Worm (Caenorhabditis elegans) whole organism, young adult: ENCODE results near the gene D1046.18.

Experiments
- B0261.1 ChIP-seq: sonication (generic microtip); optimal IDR thresholded peaks from 2 replicates; lab custom pipeline; 2016; ENCODE audit warnings: mild to moderate bottlenecking, missing genetic modification characterization, moderate library complexity, missing compliant biosample characterization
- C17E4.6 ChIP-seq: fragments of 200-800 bp; sonication (Bioruptor generic); IDR thresholded peaks from 2 replicates; pipeline ENCODE4 v1.3.6; 2022; ENCODE audit warnings: missing genetic modification reagents, missing genetic modification characterization, missing compliant biosample characterization
- D2030.7 ChIP-seq: fragments of 200-800 bp; sonication (Bioruptor generic); IDR thresholded peaks from 2 replicates; pipeline ENCODE4 v1.3.6; 2022; ENCODE audit warnings: missing genetic modification reagents, missing genetic modification characterization, missing compliant biosample characterization
- F23B12.7 ChIP-seq: sonication (generic microtip); optimal IDR thresholded peaks from 2 replicates; lab custom pipeline; 2017; ENCODE audit warnings: missing genetic modification characterization, mild to moderate bottlenecking, missing compliant biosample characterization, antibody characterized with exemption, moderate library complexity; ENCODE audit not compliant: insufficient read depth
- F33H1.4 ChIP-seq: fragments of 200-800 bp; sonication (Bioruptor generic); IDR thresholded peaks from 2 replicates; pipeline ENCODE4 v1.3.6; 2022; ENCODE audit warnings: missing genetic modification reagents, missing genetic modification characterization, missing compliant biosample characterization
- F49E8.2 ChIP-seq: sonication (generic microtip); optimal IDR thresholded peaks from 3 replicates; lab custom pipeline; 2017; ENCODE audit warnings: missing genetic modification characterization, mild to moderate bottlenecking, missing compliant biosample characterization, antibody characterized with exemption, moderate library complexity; ENCODE audit not compliant: insufficient read depth
- Y53G8AR.9 ChIP-seq: fragments of 200-800 bp; sonication (Bioruptor generic); conservative IDR thresholded peaks from 2 replicates; pipeline ENCODE4 v1.3.6; 2022; ENCODE audit warnings: missing genetic modification reagents, missing genetic modification characterization, missing compliant biosample characterization
- attf-3 ChIP-seq: fragments of 200-800 bp; sonication (Bioruptor generic); conservative IDR thresholded peaks from 2 replicates; pipeline ENCODE4 v1.3.6; 2022; ENCODE audit warnings: missing genetic modification reagents, missing genetic modification characterization, missing compliant biosample characterization
- ccch-3 ChIP-seq: fragments of 200-800 bp; sonication (Bioruptor generic); optimal IDR thresholded peaks from 2 replicates; lab custom pipeline; 2018; ENCODE audit warnings: mild to moderate bottlenecking, missing genetic modification characterization, missing compliant biosample characterization
- ceh-27 ChIP-seq: fragments of 200-800 bp; sonication (Bioruptor generic); optimal IDR thresholded peaks from 2 replicates; lab custom pipeline; 2018; ENCODE audit warnings: mild to moderate bottlenecking, missing genetic modification characterization, moderate library complexity, missing compliant biosample characterization
- ceh-40 ChIP-seq: fragments of 200-800 bp; sonication (Bioruptor generic); IDR thresholded peaks from 2 replicates; pipeline ENCODE4 v1.3.6; 2022; ENCODE audit warnings: missing genetic modification characterization, missing compliant biosample characterization
- ceh-58 ChIP-seq: fragments of 200-800 bp; sonication (Bioruptor generic); IDR thresholded peaks from 2 replicates; pipeline ENCODE4 v1.3.6; 2022; ENCODE audit warnings: missing genetic modification characterization, missing compliant biosample characterization
- dox-1 ChIP-seq: fragments of 200-800 bp; sonication (Bioruptor generic); IDR thresholded peaks from 2 replicates; pipeline ENCODE4 v1.3.6; 2022; ENCODE audit warnings: missing genetic modification reagents, missing genetic modification characterization, missing compliant biosample characterization
- efl-1 ChIP-seq: fragments of 150-350 bp; optimal IDR thresholded peaks from 2 replicates; lab custom pipeline; 2014; ENCODE audit warnings: missing biosample characterization, missing genetic modification reagents, missing genetic modification characterization
- egl-44 ChIP-seq: fragments of 200-800 bp; sonication (Bioruptor generic); IDR thresholded peaks from 2 replicates; pipeline ENCODE4 v1.3.6; 2022; ENCODE audit warnings: missing genetic modification reagents, missing genetic modification characterization, missing compliant biosample characterization
- egrh-3 ChIP-seq: fragments of 200-800 bp; sonication (Bioruptor generic); IDR thresholded peaks from 2 replicates; pipeline ENCODE4 v1.3.6; 2022; ENCODE audit warnings: missing genetic modification reagents, missing genetic modification characterization, missing compliant biosample characterization
- ets-4 ChIP-seq: fragments of 200-800 bp; sonication (Bioruptor generic); optimal IDR thresholded peaks from 2 replicates; lab custom pipeline; 2018; ENCODE audit warnings: mild to moderate bottlenecking, missing genetic modification characterization, missing compliant biosample characterization
- gei-17 ChIP-seq: fragments of 200-800 bp; sonication (Bioruptor generic); optimal IDR thresholded peaks from 2 replicates; lab custom pipeline; 2018; ENCODE audit warnings: mild to moderate bottlenecking, missing genetic modification characterization, missing compliant biosample characterization
- hlh-12 ChIP-seq: sonication (generic microtip); optimal IDR thresholded peaks from 2 replicates; lab custom pipeline; 2016; ENCODE audit warnings: missing genetic modification characterization, missing compliant biosample characterization
- hmg-1.2 ChIP-seq: fragments of 200-800 bp; sonication (Bioruptor generic); IDR thresholded peaks from 2 replicates; pipeline ENCODE4 v1.3.6; 2022; ENCODE audit warnings: missing genetic modification reagents, missing genetic modification characterization, missing compliant biosample characterization
- hrde-1 ChIP-seq: sonication (generic microtip); optimal IDR thresholded peaks from 2 replicates; lab custom pipeline; 2016; ENCODE audit warnings: missing genetic modification characterization, mild to moderate bottlenecking, missing compliant biosample characterization, moderate library complexity, missing genotype, missing genetic modification reagents, borderline replicate concordance
- hsf-1 ChIP-seq: fragments of 200-800 bp; sonication (Bioruptor generic); IDR thresholded peaks from 2 replicates; pipeline ENCODE4 v1.3.6; 2022; ENCODE audit warnings: missing genetic modification reagents, missing genetic modification characterization, missing compliant biosample characterization
- lag-1 ChIP-seq: fragments of 200-800 bp; sonication (Bioruptor generic); IDR thresholded peaks from 2 replicates; pipeline ENCODE4 v1.3.6; 2022; ENCODE audit warnings: missing genetic modification reagents, missing genetic modification characterization, missing compliant biosample characterization
- let-526 ChIP-seq: fragments of 200-800 bp; sonication (Bioruptor generic); IDR thresholded peaks from 2 replicates; pipeline ENCODE4 v1.3.6; 2022; ENCODE audit warnings: missing genetic modification reagents, missing genetic modification characterization, missing compliant biosample characterization
- lin-26 ChIP-seq: fragments of 200-800 bp; sonication (Bioruptor generic); IDR thresholded peaks from 2 replicates; pipeline ENCODE4 v1.3.6; 2022; ENCODE audit warnings: missing genetic modification reagents, missing genetic modification characterization, missing compliant biosample characterization
- lin-54 ChIP-seq: fragments of 200-800 bp; sonication (Bioruptor generic); optimal IDR thresholded peaks from 2 replicates; lab custom pipeline; 2018; ENCODE audit warnings: mild to moderate bottlenecking, missing genetic modification characterization, missing compliant biosample characterization
- lir-1 ChIP-seq: fragments of 200-800 bp; sonication (Bioruptor generic); conservative IDR thresholded peaks from 2 replicates; pipeline ENCODE4 v1.3.6; 2022; ENCODE audit warnings: missing genetic modification reagents, missing genetic modification characterization, missing compliant biosample characterization
- lsl-1 ChIP-seq: fragments of 200-800 bp; sonication (Bioruptor generic); optimal IDR thresholded peaks from 2 replicates; lab custom pipeline; 2018; ENCODE audit warnings: mild to moderate bottlenecking, missing genetic modification characterization, moderate library complexity, missing compliant biosample characterization
- madf-3 ChIP-seq: fragments of 200-800 bp; sonication (Bioruptor generic); IDR thresholded peaks from 2 replicates; pipeline ENCODE4 v1.3.6; 2022; ENCODE audit warnings: missing genetic modification reagents, missing genetic modification characterization, missing compliant biosample characterization
- madf-6 ChIP-seq: fragments of 200-800 bp; sonication (Bioruptor generic); IDR thresholded peaks from 2 replicates; pipeline ENCODE4 v1.3.6; 2022; ENCODE audit warnings: missing genetic modification reagents, missing genetic modification characterization, missing compliant biosample characterization
- madf-8 ChIP-seq: fragments of 200-800 bp; sonication (Bioruptor generic); conservative IDR thresholded peaks from 2 replicates; pipeline ENCODE4 v1.3.6; 2022; ENCODE audit warnings: missing genetic modification reagents, missing genetic modification characterization, missing compliant biosample characterization
- nhr-80 ChIP-seq: sonication (generic microtip); optimal IDR thresholded peaks from 2 replicates; lab custom pipeline; 2016; ENCODE audit warnings: missing genetic modification characterization, missing compliant biosample characterization
- nhr-90 ChIP-seq: sonication (generic microtip); optimal IDR thresholded peaks from 2 replicates; lab custom pipeline; 2016; ENCODE audit warnings: missing genotype, mild to moderate bottlenecking, missing genetic modification characterization, missing compliant biosample characterization
- pbrm-1 ChIP-seq: fragments of 200-800 bp; sonication (Bioruptor generic); IDR thresholded peaks from 2 replicates; pipeline ENCODE4 v1.3.6; 2022; ENCODE audit warnings: missing genetic modification reagents, missing genetic modification characterization, missing compliant biosample characterization
- pha-4 ChIP-seq: fragments of 150-350 bp; sonication (generic microtip); optimal IDR thresholded peaks from 2 replicates; lab custom pipeline; 2014; ENCODE audit warnings: missing biosample characterization, missing genetic modification reagents, missing genetic modification characterization
- snpc-4 ChIP-seq, 5 experiments: fragments of 150-350 bp in 1 of 5; sonication (generic microtip) in 4 of 5; optimal IDR thresholded peaks; 2 replicates each; lab custom pipeline; 2014 to 2018; ENCODE audit warnings: missing genetic modification characterization in 5 of 5, missing biosample characterization in 3 of 5, antibody characterized with exemption in 2 of 5, mild to moderate bottlenecking in 2 of 5, missing compliant biosample characterization in 2 of 5, missing genotype in 2 of 5, moderate library complexity in 2 of 5, missing genetic modification reagents in 1 of 5
- sptf-2 ChIP-seq: fragments of 200-800 bp; sonication (Bioruptor generic); optimal IDR thresholded peaks from 2 replicates; lab custom pipeline; 2018; ENCODE audit warnings: mild to moderate bottlenecking, missing genetic modification characterization, missing compliant biosample characterization
- tbp1 ChIP-seq: fragments of 200-800 bp; sonication (Bioruptor generic); optimal IDR thresholded peaks from 2 replicates; lab custom pipeline; 2018; ENCODE audit warnings: mild to moderate bottlenecking, missing genetic modification characterization, missing compliant biosample characterization
- unc-62 ChIP-seq: fragments of 150-350 bp; optimal IDR thresholded peaks from 2 replicates; lab custom pipeline; 2014; ENCODE audit warnings: missing biosample characterization, missing genetic modification reagents, missing genetic modification characterization
- xnd-1 ChIP-seq: sonication (generic microtip); optimal IDR thresholded peaks from 2 replicates; lab custom pipeline; 2016; ENCODE audit warnings: missing genotype, missing genetic modification reagents, missing genetic modification characterization, missing compliant biosample characterization
- ztf-18 ChIP-seq: sonication (generic microtip); optimal IDR thresholded peaks from 2 replicates; lab custom pipeline; 2016; ENCODE audit warnings: missing genotype, mild to moderate bottlenecking, missing genetic modification characterization, missing compliant biosample characterization
- ztf-3 ChIP-seq: fragments of 200-800 bp; sonication (Bioruptor generic); optimal IDR thresholded peaks from 2 replicates; lab custom pipeline; 2018; ENCODE audit warnings: mild to moderate bottlenecking, missing genetic modification characterization, missing compliant biosample characterization

Gene D1046.18

DNA sequence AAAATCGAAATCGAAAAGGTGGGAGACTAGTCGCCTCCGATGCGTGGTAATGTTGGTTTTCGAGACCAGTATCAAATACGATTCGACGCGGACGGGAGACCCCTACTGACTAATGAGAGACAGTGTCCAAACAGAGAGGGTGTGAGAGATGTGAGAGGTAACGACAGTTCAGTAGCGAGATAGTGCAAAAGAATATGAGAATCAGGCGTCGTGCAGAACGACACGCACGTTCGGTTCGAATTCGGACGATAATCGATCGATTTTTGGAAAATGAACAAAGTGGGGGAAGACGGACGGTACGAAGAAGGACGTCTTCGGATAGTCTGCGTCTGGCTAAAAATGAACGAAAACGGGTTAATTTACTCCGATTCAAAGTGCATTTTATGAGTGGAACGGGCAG lies 8.1 kb upstream of the D1046.18 start, which contains the start of gene D1046.16 (continued):
- 0 out of 2 replicates have a peak, but pooled peaks have one; percentile 33 for TF ChIP-seq lin-26 (GFP tag; lab: Robert Waterston, UW)
- no peak for TF ChIP-seq unc-62 (GFP tag; lab: Kevin White, UChicago)
- no peak for TF ChIP-seq madf-3 (GFP tag; lab: Robert Waterston, UW)
- TF ChIP-seq sptf-2 = no peak
- no peak for TF ChIP-seq ceh-40 (GFP tag; lab: Robert Waterston, UW)
- no peak for TF ChIP-seq egl-44 (GFP tag; lab: Robert Waterston, UW)
- TF ChIP-seq Y53G8AR.9 = no peak
- 0 out of 2 replicates have a peak, but pooled peaks have one; percentile 53 for TF ChIP-seq dox-1
- TF ChIP-seq B0261.1 (tag; lab: Kevin White, UChicago) = no peak
- no peak for TF ChIP-seq madf-6 (GFP tag; lab: Robert Waterston, UW)
- TF ChIP-seq ceh-27 (GFP tag; lab: Kevin White, UChicago) = peak; percentile 51
- no peak for TF ChIP-seq ceh-58
- peak; percentile 69 for TF ChIP-seq nhr-80 (tag; lab: Kevin White, UChicago)
- no peak for TF ChIP-seq hrde-1 (tag; lab: Kevin White, UChicago)
- TF ChIP-seq hmg-1.2 (GFP tag; lab: Robert Waterston, UW) = peak; percentile 52; the same call in 1 of the 2 replicates
- TF ChIP-seq nhr-90 (tag; lab: Kevin White, UChicago) = no peak
- no peak for TF ChIP-seq lin-54
- TF ChIP-seq gei-17 = no peak
- no peak for TF ChIP-seq hsf-1
- no peak for TF ChIP-seq lag-1 (GFP tag; lab: Robert Waterston, UW)
- TF ChIP-seq F23B12.7 = no peak
- TF ChIP-seq lir-1 (GFP tag; lab: Robert Waterston, UW) = no peak
- no peak for TF ChIP-seq attf-3 (GFP tag; lab: Robert Waterston, UW)
- TF ChIP-seq pha-4 (tag; lab: Kevin White, UChicago) = no peak
- no peak for TF ChIP-seq ets-4 (GFP tag; lab: Kevin White, UChicago)
- TF ChIP-seq xnd-1 (tag; lab: Kevin White, UChicago) = no peak
- no peak for TF ChIP-seq egrh-3 (GFP tag; lab: Robert Waterston, UW)
- TF ChIP-seq let-526 (GFP tag; lab: Robert Waterston, UW) = no peak

DNA sequence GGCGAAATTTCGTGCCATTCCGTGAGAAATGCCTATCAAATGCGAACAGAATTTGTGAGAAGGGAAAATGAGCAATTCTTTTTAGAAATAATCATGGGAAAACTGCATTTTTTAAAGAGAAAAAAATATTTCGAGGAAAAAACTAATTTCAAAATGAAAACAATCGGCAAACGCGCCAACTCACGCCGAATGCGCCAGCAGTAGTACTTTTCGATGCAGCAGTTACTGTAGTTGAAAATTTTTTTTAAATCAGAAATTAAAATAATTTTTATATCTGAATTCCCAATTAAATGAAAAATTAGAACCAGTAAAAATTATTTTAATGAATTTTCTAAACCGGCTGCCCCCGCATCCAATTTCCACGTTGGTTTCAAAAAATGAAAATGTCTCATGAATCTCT lies 6.7 kb upstream of the D1046.18 start:
- peak; percentile 4 for TF ChIP-seq tbp1 (GFP tag; lab: Kevin White, UChicago)
- TF ChIP-seq F23B12.7 = peak; percentile 9
- TF ChIP-seq unc-62 (GFP tag; lab: Kevin White, UChicago) = no peak
- TF ChIP-seq ccch-3 = no peak
- no peak for TF ChIP-seq hlh-12 (tag; lab: Kevin White, UChicago)
- no peak for TF ChIP-seq ztf-3
- peak; percentile 50 for TF ChIP-seq xnd-1 (tag; lab: Kevin White, UChicago)
- peak; percentile 63 for TF ChIP-seq madf-6 (GFP tag; lab: Robert Waterston, UW)
- TF ChIP-seq F49E8.2 (tag; lab: Kevin White, UChicago) = peak; percentile 36
- TF ChIP-seq efl-1 (GFP tag; lab: Kevin White, UChicago) = peak; percentile 29
- no peak for TF ChIP-seq C17E4.6 (GFP tag; lab: Robert Waterston, UW)
- TF ChIP-seq F33H1.4 (GFP tag; lab: Robert Waterston, UW) = 0 out of 2 replicates have a peak, but pooled peaks have one; percentile 31
- peak; percentile 94 for TF ChIP-seq ztf-18 (tag; lab: Kevin White, UChicago)
- TF ChIP-seq snpc-4 (GFP tag; optimal IDR thresholded peaks at IDR 0.05; lab: Kevin White, UChicago) = no peak
- TF ChIP-seq snpc-4 (tag; optimal IDR thresholded peaks at IDR 0.05; lab: Kevin White, UChicago) = peak in 1 of 4 experiments; percentile 41
- 0 out of 2 replicates have a peak, but pooled peaks have one; percentile 7 for TF ChIP-seq pbrm-1
- TF ChIP-seq D2030.7 (GFP tag; lab: Robert Waterston, UW) = peak; percentile 45; the same call in 1 of the 2 replicates
- peak; percentile 37 for TF ChIP-seq lin-54
- TF ChIP-seq lsl-1 (GFP tag; lab: Kevin White, UChicago) = peak; percentile 87
- TF ChIP-seq dox-1 = 0 out of 2 replicates have a peak, but pooled peaks have one; percentile 48
- peak; percentile 48 for TF ChIP-seq madf-8 (GFP tag; lab: Robert Waterston, UW)
